Fruit fly (Drosophila melanogaster): ENCODE measurements around the gene SF2.

Gene SF2

DNA sequence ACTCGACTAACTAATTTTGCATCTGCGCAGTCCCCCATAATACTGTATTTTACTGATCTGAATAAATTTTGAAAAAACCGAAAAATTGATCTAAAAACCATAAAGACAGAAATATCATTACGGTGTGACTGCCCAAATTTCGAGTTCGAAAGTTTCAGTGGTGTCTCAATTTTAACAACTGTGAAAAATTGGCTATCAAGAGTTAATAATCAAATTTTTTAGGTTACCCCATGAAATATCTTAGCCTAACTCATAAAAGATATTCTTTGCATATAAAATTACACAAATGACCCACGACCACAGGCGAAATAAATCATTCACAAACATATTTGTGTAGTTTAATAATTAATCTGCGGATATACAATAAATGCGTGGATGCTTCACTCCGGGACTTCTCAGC lies 18.2 kb upstream of the SF2 start, which contains the start of gene CG42446:
CG42446 (minus strand) TSS at position 101 of the 400 bp plus-strand sequence.
- no peak for TF ChIP-seq CG12605 (GFP tag; IDR thresholded peaks at IDR 0.05)
- no peak for TF ChIP-seq CG8159 (tag; optimal IDR thresholded peaks at IDR 0.05)
- no peak for TF ChIP-seq CG15710 (tag; optimal IDR thresholded peaks at IDR 0.05)
- no peak for TF ChIP-seq CG9948 (tag; optimal IDR thresholded peaks at IDR 0.05)
- TF ChIP-seq Ets98B (GFP tag; IDR thresholded peaks at IDR 0.05), result no peak
- TF ChIP-seq D1 (tag; optimal IDR thresholded peaks at IDR 0.05), result no peak
- no peak for TF ChIP-seq gl (tag; optimal IDR thresholded peaks at IDR 0.05)
- no peak for TF ChIP-seq Snoo (tag; optimal IDR thresholded peaks at IDR 0.05)
- no peak for TF ChIP-seq CG4496 (GFP tag; IDR thresholded peaks at IDR 0.05)
- TF ChIP-seq CG13204 (GFP tag; optimal IDR thresholded peaks at IDR 0.05), result no peak
- no peak for TF ChIP-seq CG10348 (GFP tag; IDR thresholded peaks at IDR 0.05)
- no peak for TF ChIP-seq CG34367 (tag; optimal IDR thresholded peaks at IDR 0.05)
- TF ChIP-seq CG17806 (tag; optimal IDR thresholded peaks at IDR 0.05), result no peak
- TF ChIP-seq EcR (GFP tag; optimal IDR thresholded peaks at IDR 0.05), result no peak
- TF ChIP-seq fd96Ca (GFP tag; IDR thresholded peaks at IDR 0.05), result no peak
- no peak for TF ChIP-seq rn (GFP tag; IDR thresholded peaks at IDR 0.05)
- TF ChIP-seq Pif1A (GFP tag; optimal IDR thresholded peaks at IDR 0.05), result no peak
- TF ChIP-seq CG8301 (tag; optimal IDR thresholded peaks at IDR 0.05), result no peak
- TF ChIP-seq CG14655 (GFP tag; optimal IDR thresholded peaks at IDR 0.05), result no peak

DNA sequence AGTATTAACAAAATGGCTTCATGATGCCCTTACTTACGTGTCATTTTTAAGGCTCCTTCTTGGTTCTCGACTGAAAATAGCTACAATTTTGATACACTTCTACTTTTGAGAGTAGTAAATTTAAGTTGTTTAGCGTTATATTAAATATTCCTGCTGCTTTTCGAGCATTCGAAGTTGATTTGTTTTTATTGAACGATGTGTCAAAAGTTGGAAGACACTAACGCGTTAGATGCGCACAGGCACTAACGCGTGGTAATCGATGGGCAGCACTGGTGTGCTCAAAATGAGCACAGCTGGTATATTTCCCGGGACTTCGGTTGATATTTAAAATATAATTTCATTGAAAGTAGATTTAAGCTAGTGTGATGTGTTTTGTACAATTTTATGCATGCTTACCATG lies 17.3 kb upstream of the SF2 start, which contains the start of gene CG17931:
CG17931 (minus strand) TSS at position 369 of the 400 bp plus-strand sequence.
- TF ChIP-seq D1 (tag; optimal IDR thresholded peaks at IDR 0.05), result peak; percentile 14
- no peak for TF ChIP-seq CG10348 (GFP tag; IDR thresholded peaks at IDR 0.05)

DNA sequence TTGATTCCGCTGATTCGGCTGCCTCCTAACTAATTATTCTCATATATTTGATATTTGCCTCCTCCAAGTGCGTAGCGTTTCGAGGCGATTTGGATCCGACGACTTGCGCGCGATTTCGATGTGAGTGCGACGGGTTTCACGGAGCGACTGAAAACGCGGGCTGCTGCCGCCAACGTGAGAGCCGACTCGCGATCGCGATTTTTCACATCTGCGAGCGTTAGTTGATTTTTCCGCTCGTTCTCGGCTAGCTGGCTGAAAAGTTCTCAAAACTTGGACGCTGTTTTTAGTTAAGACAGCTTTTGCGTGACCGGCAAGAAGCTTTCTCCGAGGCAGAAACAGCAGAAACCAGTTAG lies 15.1 kb upstream of the SF2 start, which contains the start of gene CG10311:
CG10311 (minus strand) TSS at position 153 of the 353 bp plus-strand sequence.
- TF ChIP-seq Pif1B (GFP tag; optimal IDR thresholded peaks at IDR 0.05) (no peak), CG32121 (GFP tag; IDR thresholded peaks at IDR 0.05) (peak; percentile 24; the same call in 1 of the 2 replicates), rn (GFP tag; IDR thresholded peaks at IDR 0.05) (no peak), fd96Ca (GFP tag; IDR thresholded peaks at IDR 0.05) (0 out of 3 replicates have a peak, but pooled peaks have one; percentile 22), Ets98B (GFP tag; IDR thresholded peaks at IDR 0.05) (peak; percentile 33; the same call in 1 of the 2 replicates)

DNA sequence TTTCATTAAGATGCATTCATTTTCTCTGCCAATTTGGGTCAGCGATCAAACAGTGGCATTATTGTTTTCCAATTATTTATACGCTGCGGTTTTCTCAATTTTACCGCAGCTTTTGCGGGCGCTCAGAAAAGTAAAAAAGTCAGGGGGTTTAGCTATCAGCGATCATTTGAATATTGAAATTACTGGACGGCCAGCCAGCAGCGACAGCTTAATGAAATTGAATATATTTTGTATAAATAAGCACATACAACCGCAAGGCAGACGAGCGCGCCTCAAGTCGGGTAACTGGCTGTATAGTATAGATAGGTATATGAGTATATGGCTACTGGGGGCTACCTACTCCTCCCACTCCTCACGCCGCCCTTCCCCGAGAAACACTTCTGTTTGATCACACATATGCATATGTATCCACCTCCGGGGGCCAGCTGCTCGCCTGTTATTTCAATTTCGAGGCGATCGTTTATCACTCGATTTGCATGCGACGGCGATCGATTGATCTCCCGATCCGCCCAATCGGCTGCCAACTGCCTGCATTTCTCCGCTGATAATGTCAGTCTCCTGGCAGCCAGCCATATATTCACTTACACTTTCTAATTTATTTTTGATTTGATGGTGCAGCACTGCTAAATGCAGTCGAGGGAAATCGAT lies 14.6 kb upstream of the SF2 start:
- TF ChIP-seq CG13204 (GFP tag; optimal IDR thresholded peaks at IDR 0.05) (no peak), CG10348 (GFP tag; IDR thresholded peaks at IDR 0.05) (no peak), D1 (tag; optimal IDR thresholded peaks at IDR 0.05) (no peak), Snoo (tag; optimal IDR thresholded peaks at IDR 0.05) (no peak), CG15710 (tag; optimal IDR thresholded peaks at IDR 0.05) (no peak), CG14655 (GFP tag; optimal IDR thresholded peaks at IDR 0.05) (no peak), fd96Ca (GFP tag; IDR thresholded peaks at IDR 0.05) (no peak), CG17806 (tag; optimal IDR thresholded peaks at IDR 0.05) (no peak), Pif1A (GFP tag; optimal IDR thresholded peaks at IDR 0.05) (no peak), CG9948 (tag; optimal IDR thresholded peaks at IDR 0.05) (no peak), rn (GFP tag; IDR thresholded peaks at IDR 0.05) (no peak), CG8159 (tag; optimal IDR thresholded peaks at IDR 0.05) (no peak), CG32121 (GFP tag; IDR thresholded peaks at IDR 0.05) (no peak), CG34367 (tag; optimal IDR thresholded peaks at IDR 0.05) (no peak), Pif1B (GFP tag; optimal IDR thresholded peaks at IDR 0.05) (no peak), EcR (GFP tag; optimal IDR thresholded peaks at IDR 0.05) (no peak)

DNA sequence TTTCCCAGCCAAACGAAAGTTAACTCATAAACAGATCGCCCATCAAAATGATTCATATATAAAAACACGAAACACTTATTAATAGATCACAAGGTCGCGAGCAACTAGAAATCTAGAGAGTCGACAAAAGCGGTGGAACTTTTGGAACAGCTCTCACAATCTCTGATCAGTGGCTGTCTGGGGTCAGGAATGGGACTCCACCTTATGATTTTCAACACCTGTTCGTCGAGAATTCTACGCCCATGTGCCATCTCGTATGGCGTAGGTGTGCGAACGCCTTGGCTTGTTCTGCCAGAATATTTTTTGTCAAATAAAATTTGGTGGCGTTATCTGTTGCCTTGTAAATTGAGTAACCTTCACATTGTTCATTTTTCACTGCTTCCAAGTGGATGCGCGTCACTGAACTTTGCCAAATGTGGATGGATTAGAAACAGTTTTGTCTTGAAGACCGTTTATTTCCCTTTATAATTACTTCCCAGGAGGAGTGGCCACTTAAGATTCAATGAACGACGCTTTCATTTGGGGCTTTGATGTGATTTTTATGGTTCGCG lies 13.7 kb upstream of the SF2 start:
- TF ChIP-seq CG17806 (tag; optimal IDR thresholded peaks at IDR 0.05) (no peak), CG8159 (tag; optimal IDR thresholded peaks at IDR 0.05) (no peak), Snoo (tag; optimal IDR thresholded peaks at IDR 0.05) (no peak), EcR (GFP tag; optimal IDR thresholded peaks at IDR 0.05) (no peak), CG34367 (tag; optimal IDR thresholded peaks at IDR 0.05) (no peak), CG13204 (GFP tag; optimal IDR thresholded peaks at IDR 0.05) (no peak), rn (GFP tag; IDR thresholded peaks at IDR 0.05) (no peak), CG4496 (GFP tag; IDR thresholded peaks at IDR 0.05) (no peak)

DNA sequence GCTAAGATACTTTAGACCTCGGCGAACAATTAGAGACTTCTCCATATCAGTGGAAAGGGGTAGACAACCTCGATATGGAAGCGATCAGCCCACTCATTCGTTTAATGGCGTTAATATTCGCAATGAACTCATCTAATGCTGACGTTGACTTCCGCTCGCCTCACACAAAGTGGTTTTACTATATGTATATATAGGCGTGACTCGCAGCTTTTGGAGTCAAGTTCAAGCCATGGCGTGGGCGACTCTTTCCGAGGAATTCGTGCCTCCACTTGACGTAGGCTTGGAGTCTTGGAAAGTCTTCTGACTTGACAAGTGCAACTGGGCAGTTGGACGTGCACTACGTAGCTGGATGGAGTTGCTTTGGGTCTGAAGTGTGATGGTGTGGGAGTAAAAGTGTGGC lies 11.9 kb upstream of the SF2 start:
- no peak for TF ChIP-seq CG4496 (GFP tag; IDR thresholded peaks at IDR 0.05)
- TF ChIP-seq fd96Ca (GFP tag; IDR thresholded peaks at IDR 0.05), result no peak; the same call in 2 of the 3 replicates
- no peak for TF ChIP-seq Pif1B (GFP tag; optimal IDR thresholded peaks at IDR 0.05)
- TF ChIP-seq CG17806 (tag; optimal IDR thresholded peaks at IDR 0.05), result no peak
- no peak for TF ChIP-seq CG32121 (GFP tag; IDR thresholded peaks at IDR 0.05)
- TF ChIP-seq CG8159 (tag; optimal IDR thresholded peaks at IDR 0.05), result no peak
- TF ChIP-seq Snoo (tag; optimal IDR thresholded peaks at IDR 0.05), result no peak
- TF ChIP-seq CG13204 (GFP tag; optimal IDR thresholded peaks at IDR 0.05), result no peak
- TF ChIP-seq D1 (tag; optimal IDR thresholded peaks at IDR 0.05), result no peak

DNA sequence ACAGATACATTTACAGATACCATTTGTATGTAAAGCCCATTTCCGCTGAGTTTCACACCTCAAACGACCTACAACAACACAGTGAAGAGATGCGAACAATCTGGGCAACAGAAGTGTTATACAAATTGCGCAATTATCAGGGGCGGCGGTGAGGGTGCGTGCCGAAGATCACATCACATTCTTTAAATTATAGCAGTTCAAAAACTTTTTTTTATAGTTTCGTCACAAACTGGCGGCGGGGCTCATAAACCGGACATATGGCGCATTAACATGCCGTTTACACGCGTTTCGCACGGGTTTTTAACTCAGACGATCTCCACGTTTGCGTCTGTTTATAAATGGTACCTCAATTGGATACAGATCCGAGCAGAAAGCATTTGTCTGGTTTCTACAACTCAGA lies 11.4 kb upstream of the SF2 start:
- TF ChIP-seq CG17806 (tag; optimal IDR thresholded peaks at IDR 0.05), result no peak
- TF ChIP-seq CG14655 (GFP tag; optimal IDR thresholded peaks at IDR 0.05), result no peak
- TF ChIP-seq CG15710 (tag; optimal IDR thresholded peaks at IDR 0.05), result no peak
- peak; percentile 39 for TF ChIP-seq EcR (GFP tag; optimal IDR thresholded peaks at IDR 0.05)
- TF ChIP-seq Pif1A (GFP tag; optimal IDR thresholded peaks at IDR 0.05), result no peak
- no peak for TF ChIP-seq CG9948 (tag; optimal IDR thresholded peaks at IDR 0.05)
- TF ChIP-seq CG12605 (GFP tag; IDR thresholded peaks at IDR 0.05), result no peak
